Worm (Caenorhabditis elegans): ENCODE data around the gene spe-36.

DNA sequence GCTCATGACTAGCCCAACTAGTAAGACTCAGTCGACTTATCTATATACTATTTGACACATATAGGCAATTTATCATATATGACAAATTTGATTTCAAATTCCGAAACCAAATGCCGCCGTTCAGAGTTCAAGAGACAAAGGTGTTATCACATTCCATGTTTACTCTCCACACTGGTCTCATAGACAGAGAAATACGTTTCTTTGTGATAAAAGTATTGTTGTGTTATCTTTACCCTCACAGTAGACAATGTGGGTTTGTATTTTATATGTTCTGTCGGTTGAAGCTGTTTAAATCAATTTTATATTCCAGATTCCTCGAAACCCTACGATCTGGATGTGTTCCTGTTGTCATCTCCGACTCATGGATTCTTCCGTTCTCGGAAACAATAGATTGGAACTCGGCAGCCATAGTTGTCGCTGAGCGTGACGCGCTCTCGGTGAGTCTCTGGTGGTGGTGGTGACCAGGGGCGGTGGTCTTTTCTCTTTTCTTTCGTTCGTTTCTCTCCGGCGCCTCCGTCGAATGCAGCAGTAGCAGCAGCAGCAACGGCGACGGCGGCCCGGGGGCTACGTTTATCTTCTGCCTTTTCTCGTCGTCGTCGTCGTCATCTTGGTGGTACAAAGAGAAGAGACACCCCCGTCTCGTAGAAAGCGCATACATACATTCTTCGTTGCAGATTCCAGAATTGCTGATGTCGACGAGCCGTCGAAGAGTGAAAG, 9.5 kb downstream of the spe-36 start:
- no peak for TF ChIP-seq snpc-4 (tag; optimal IDR thresholded peaks at IDR 0.05)
- TF ChIP-seq unc-62 (GFP tag; optimal IDR thresholded peaks at IDR 0.05): no peak
- TF ChIP-seq mdl-1 (tag; optimal IDR thresholded peaks at IDR 0.05): no peak
- TF ChIP-seq nhr-6 (tag; optimal IDR thresholded peaks at IDR 0.05): no peak
- no peak for TF ChIP-seq mbf-1 (tag; optimal IDR thresholded peaks at IDR 0.05)
- TF ChIP-seq ztf-11 (tag; optimal IDR thresholded peaks at IDR 0.05): no peak
- TF ChIP-seq ztf-4 (tag; optimal IDR thresholded peaks at IDR 0.05): no peak
- TF ChIP-seq nhr-77 (tag; optimal IDR thresholded peaks at IDR 0.05): no peak
- no peak for TF ChIP-seq elt-3 (tag; optimal IDR thresholded peaks at IDR 0.05)
- TF ChIP-seq R02D3.7 (tag; optimal IDR thresholded peaks at IDR 0.05): no peak
- TF ChIP-seq egl-27 (tag; optimal IDR thresholded peaks at IDR 0.05): no peak
- no peak for TF ChIP-seq unc-39 (tag; optimal IDR thresholded peaks at IDR 0.05)
